Fruit fly (Drosophila melanogaster): Measurements from ENCODE around the gene tara.

tara gene

DNA sequence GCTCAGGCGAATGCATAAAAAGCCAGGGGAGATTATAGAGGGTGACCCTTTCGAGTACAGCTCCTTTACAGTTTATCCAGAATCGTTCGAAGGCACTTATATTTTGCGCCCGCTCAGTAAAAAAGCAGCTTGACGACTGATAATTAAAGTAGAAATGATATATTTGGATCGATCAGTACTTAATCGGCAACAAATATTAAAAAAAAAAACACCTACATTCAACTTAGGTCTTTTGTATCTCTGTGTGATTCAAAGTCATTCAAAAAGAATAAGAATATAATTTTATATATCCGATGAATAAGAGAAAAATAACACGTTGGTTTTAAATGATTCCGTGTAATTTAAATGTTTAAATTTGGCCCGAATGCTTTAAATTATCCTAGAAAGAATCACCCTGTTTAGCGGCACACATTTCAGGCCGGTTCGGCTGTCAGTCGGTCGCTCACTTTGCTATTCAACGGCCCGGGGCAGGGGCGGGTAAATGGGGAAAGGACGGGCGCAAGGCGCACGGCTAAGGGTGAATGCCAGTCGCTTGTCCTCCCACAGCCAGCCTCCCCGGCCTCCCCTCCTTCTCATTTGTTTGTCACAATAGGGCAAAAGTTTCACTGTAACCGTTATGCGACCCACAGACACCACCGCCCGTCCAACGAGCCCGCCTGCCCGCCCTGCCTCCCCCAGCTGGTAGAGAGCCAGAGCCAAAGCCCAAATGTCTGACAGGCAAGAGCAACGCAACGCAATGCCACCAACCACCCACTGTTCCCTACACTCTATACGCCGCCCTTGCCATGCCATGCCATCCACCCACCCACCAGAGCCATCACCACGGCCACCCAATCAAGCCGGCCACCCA is 12.4 kb upstream of the tara start (continued):
- TF ChIP-seq CG8290 (GFP tag; optimal IDR thresholded peaks at IDR 0.05) (no peak), CG8290 (tag; optimal IDR thresholded peaks at IDR 0.05) (peak in 1 of 2 experiments; percentile 12), Oli (tag; optimal IDR thresholded peaks at IDR 0.05) (peak; percentile 43), Eip74EF (GFP tag; optimal IDR thresholded peaks at IDR 0.05) (no peak), Gug (GFP tag; IDR thresholded peaks at IDR 0.05) (peak; percentile 7; the same call in 1 of the 4 replicates), HmgD (GFP tag; optimal IDR thresholded peaks at IDR 0.05) (no peak), sens (GFP tag) (peak; percentile 88), Doc2 (GFP tag; IDR thresholded peaks at IDR 0.05) (no peak), onecut (GFP tag; IDR thresholded peaks at IDR 0.05) (peak; percentile 26), pros (GFP tag; optimal IDR thresholded peaks at IDR 0.05) (no peak), CG13296 (GFP tag; optimal IDR thresholded peaks at IDR 0.05) (peak; percentile 28), CG15011 (GFP tag; optimal IDR thresholded peaks at IDR 0.05) (peak; percentile 75), MBD-R2 (GFP tag; IDR thresholded peaks at IDR 0.05) (0 out of 2 replicates have a peak, but pooled peaks have one; percentile 11), Sin3A (optimal IDR thresholded peaks at IDR 0.05) (no peak), CG11398 (GFP tag; optimal IDR thresholded peaks at IDR 0.05) (no peak), dimm (GFP tag; IDR thresholded peaks at IDR 0.05) (no peak), twi (tag; optimal IDR thresholded peaks at IDR 0.05) (no peak), nerfin-1 (tag; optimal IDR thresholded peaks at IDR 0.05) (no peak), nmo (GFP tag; optimal IDR thresholded peaks at IDR 0.05) (peak; percentile 43), dpn (GFP tag; optimal IDR thresholded peaks at IDR 0.05) (peak in 1 of 2 experiments; percentile 12), gfzf (GFP tag; optimal IDR thresholded peaks at IDR 0.05) (no peak), CG3407 (GFP tag; optimal IDR thresholded peaks at IDR 0.05) (peak; percentile 51), Dbx (GFP tag; IDR thresholded peaks at IDR 0.05) (peak; percentile 41; the same call in 1 of the 3 replicates), PHDP (tag; optimal IDR thresholded peaks at IDR 0.05) (peak; percentile 38), Ssrp (tag; optimal IDR thresholded peaks at IDR 0.05) (peak; percentile 14), CG11093 (GFP tag; IDR thresholded peaks at IDR 0.05) (no peak), CkIIα-i1 (GFP tag; IDR thresholded peaks at IDR 0.05) (no peak), CG34224 (GFP tag; IDR thresholded peaks at IDR 0.05; ENCODE audit: partially characterized antibody) (no peak), Lim3 (GFP tag; IDR thresholded peaks at IDR 0.05) (no peak), CG10543 (GFP tag; optimal IDR thresholded peaks at IDR 0.05) (peak; percentile 90), CG1233 (GFP tag; optimal IDR thresholded peaks at IDR 0.05) (peak; percentile 72), Abd-B (GFP tag; optimal IDR thresholded peaks at IDR 0.05) (no peak), CG11560 (tag; IDR thresholded peaks at IDR 0.05) (no peak), CG8478 (optimal IDR thresholded peaks at IDR 0.05) (no peak), CG8924 (tag; optimal IDR thresholded peaks at IDR 0.05) (peak; percentile 35), CG8281 (tag; optimal IDR thresholded peaks at IDR 0.05) (no peak), Usf (GFP tag; optimal IDR thresholded peaks at IDR 0.05) (no peak), CoRest (tag; optimal IDR thresholded peaks at IDR 0.05) (peak; percentile 43), CG2875 (GFP tag; optimal IDR thresholded peaks at IDR 0.05) (no peak), scrt (GFP tag; optimal IDR thresholded peaks at IDR 0.05) (peak; percentile 63), CG43689 (GFP tag; IDR thresholded peaks at IDR 0.05) (0 out of 2 replicates have a peak, but pooled peaks have one; percentile 29), CG12744 (GFP tag; optimal IDR thresholded peaks at IDR 0.05) (no peak), NFAT (GFP tag; IDR thresholded peaks at IDR 0.05) (0 out of 2 replicates have a peak, but pooled peaks have one; percentile 22), lmd (GFP tag; IDR thresholded peaks at IDR 0.05) (no peak; the same call in 1 of the 2 replicates), CG32772 (GFP tag; IDR thresholded peaks at IDR 0.05) (no peak), Fer2 (tag; optimal IDR thresholded peaks at IDR 0.05) (no peak), sug (tag; optimal IDR thresholded peaks at IDR 0.05) (no peak), sna (GFP tag; IDR thresholded peaks at IDR 0.05; ENCODE audit: partially characterized antibody) (0 out of 2 replicates have a peak, but pooled peaks have one; percentile 13), NfI (GFP tag; optimal IDR thresholded peaks at IDR 0.05) (peak; percentile 27)
